Worm (Caenorhabditis elegans): ENCODE measurements around the gene T23B12.5.

DNA sequence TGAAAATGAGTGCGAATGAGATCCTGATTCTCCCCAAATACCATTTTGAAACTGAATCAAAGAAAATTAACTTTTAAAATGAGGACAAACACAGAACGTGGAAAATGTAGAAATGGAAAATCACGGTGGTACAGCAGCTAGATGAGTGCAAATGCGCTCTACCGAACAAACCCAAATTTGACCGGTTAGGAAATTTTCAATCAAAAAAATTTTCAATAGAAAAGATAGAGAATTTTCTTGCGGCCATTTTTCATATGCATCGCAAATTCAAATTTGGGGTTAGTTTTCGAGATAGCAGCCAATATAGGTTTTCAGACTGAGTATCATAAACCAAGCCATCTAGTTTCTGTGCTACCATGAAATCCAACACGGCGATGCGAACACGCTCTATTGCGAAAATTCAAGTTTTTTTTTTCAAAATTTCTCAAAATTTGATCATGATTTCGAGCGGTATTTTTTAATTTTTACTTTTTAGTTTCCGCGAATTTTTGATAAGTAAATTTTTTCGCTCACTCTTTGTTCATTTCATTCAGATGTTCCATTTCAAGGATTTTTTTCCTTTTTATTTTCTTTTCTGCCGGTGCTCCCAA lies 34.3 kb downstream of the T23B12.5 start, which contains the start of gene vha-18:
- no peak for TF ChIP-seq dao-5 (tag; optimal IDR thresholded peaks at IDR 0.05)
- no peak for TF ChIP-seq him-1 (tag; optimal IDR thresholded peaks at IDR 0.05)
- no peak for TF ChIP-seq W03F9.2 (tag; optimal IDR thresholded peaks at IDR 0.05)
